Fruit fly (Drosophila melanogaster): ENCODE results near the gene Slu7.

DNA sequence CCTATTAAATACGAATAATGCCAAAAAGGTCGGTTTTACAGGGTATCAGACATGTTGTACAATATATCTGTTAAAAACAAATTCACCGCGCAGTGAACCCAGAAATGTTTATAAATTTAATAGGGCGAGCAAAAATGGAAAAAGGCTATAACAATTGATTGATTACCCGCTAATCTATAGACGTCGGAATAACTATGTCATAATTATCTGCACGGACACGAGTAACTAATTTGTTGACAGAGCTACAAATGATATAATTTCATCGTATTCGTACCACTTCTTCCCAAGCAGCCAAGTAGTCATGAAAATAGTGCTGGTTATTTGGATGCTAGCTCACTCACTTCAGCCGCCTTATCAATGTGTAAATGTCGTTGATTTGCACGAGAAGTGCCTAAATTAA is 14.2 kb downstream of the Slu7 start, which contains the start of gene CG14518:
- TF ChIP-seq CG8478 (optimal IDR thresholded peaks at IDR 0.05) = no peak
- TF ChIP-seq CTCF (optimal IDR thresholded peaks at IDR 0.05) = no peak
